Fruit fly (Drosophila melanogaster) S2 (cell line): Measurements from ENCODE around the gene PGRP-LE.

Experiments
- CG8478 ChIP-seq: fragments of >200 bp; optimal IDR thresholded peaks from 2 replicates; lab custom pipeline; 2018
- CTCF ChIP-seq, 2 experiments: fragments of >200 bp; optimal IDR thresholded peaks; 2 replicates each; lab custom pipeline; 2018

DNA sequence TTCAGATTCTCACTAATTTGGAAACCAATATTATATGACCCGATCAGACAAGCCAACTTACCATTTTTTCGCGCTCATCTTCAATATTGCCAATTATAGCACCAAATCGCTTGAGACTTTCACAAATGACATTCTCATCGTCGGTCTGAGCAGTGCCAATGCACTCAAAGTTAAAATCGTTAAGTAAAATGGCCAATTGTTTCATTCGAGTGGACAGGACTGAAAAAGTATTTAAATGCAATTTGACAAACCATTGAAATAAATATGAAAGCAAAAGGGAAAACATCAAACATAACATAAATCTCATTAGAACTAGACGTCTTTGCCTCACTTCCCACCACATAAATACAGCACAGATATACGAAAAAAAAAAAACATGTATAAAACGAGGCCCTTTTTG, 47.7 kb downstream of the PGRP-LE start, which contains the start of gene CG8260:
- TF ChIP-seq CTCF (optimal IDR thresholded peaks at IDR 0.05; lab: Kevin White, UChicago) (no peak), CG8478 (no peak)
